Worm (Caenorhabditis elegans): Measurements from ENCODE around the gene thoc-1.

The thoc-1 gene

DNA sequence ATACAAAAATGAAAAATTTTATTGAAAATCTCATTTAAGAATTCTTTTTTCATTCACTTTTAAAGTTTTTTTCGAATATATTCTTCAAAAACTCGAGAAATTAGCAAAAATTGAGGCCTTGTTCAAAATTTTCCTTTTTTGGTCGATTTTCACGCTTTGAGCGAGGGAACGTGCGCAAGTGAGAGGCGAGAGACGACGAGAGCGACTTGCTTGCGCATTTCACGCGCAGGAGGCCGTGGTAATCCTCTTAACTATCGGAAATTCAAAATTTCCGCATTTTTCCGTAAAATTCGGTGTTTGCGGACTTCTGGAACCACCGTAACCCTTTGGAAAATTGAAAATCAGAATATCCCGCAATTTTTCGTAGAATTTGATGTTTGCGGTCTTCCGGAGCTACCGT, 28.0 kb downstream of the thoc-1 start (continued):
- no peak for TF ChIP-seq daf-16 (GFP tag; optimal IDR thresholded peaks at IDR 0.05)
- TF ChIP-seq daf-16 (tag; optimal IDR thresholded peaks at IDR 0.05), result no peak
- TF ChIP-seq ces-1 (GFP tag; optimal IDR thresholded peaks at IDR 0.05), result no peak
- TF ChIP-seq hlh-11 (tag; optimal IDR thresholded peaks at IDR 0.05), result no peak
- no peak for TF ChIP-seq nhr-6 (tag; optimal IDR thresholded peaks at IDR 0.05)
- TF ChIP-seq lin-38 (GFP tag; IDR thresholded peaks at IDR 0.05), result peak; percentile 39; the same call in 1 of the 2 replicates
- TF ChIP-seq pha-4 (GFP tag; IDR thresholded peaks at IDR 0.05), result no peak
- TF ChIP-seq pha-4 (tag; optimal IDR thresholded peaks at IDR 0.05), result no peak
- TF ChIP-seq dmd-6 (GFP tag; IDR thresholded peaks at IDR 0.05), result no peak
- peak; percentile 34 for TF ChIP-seq mes-2 (tag; optimal IDR thresholded peaks at IDR 0.05; ENCODE audit: poor library complexity, severe bottlenecking)
- no peak for TF ChIP-seq snpc-1.2 (GFP tag; IDR thresholded peaks at IDR 0.05)
- 0 out of 2 replicates have a peak, but pooled peaks have one; percentile 7 for TF ChIP-seq ZK337.2 (GFP tag; IDR thresholded peaks at IDR 0.05)
- no peak for TF ChIP-seq ceh-20 (GFP tag; IDR thresholded peaks at IDR 0.05)
- no peak for TF ChIP-seq ztf-7 (tag; optimal IDR thresholded peaks at IDR 0.05)

ce11 chrII:732393-732792, 30.5 kb downstream of the thoc-1 start:
- TF ChIP-seq lsy-2 (tag; optimal IDR thresholded peaks at IDR 0.05) (peak; percentile 2 to 89), lin-29 (GFP tag; IDR thresholded peaks at IDR 0.05) (no peak), nhr-25 (tag; optimal IDR thresholded peaks at IDR 0.05; ENCODE audit: borderline replicate concordance, insufficient read depth) (no peak), lin-13 (GFP tag; optimal IDR thresholded peaks at IDR 0.05) (peak; percentile 89)

ce11 chrII:740808-741207, 38.9 kb downstream of the thoc-1 start, which contains the start of gene fbxc-48:
Gene fbxc-48, minus strand, starts transcription at chrII:740908.
- TF ChIP-seq duxl-1 (tag; optimal IDR thresholded peaks at IDR 0.05; ENCODE audit: poor library complexity), result no peak
- no peak for TF ChIP-seq madf-5 (GFP tag; IDR thresholded peaks at IDR 0.05)
- TF ChIP-seq pha-4 (GFP tag; IDR thresholded peaks at IDR 0.05), result no peak
- no peak for TF ChIP-seq pha-4 (tag; optimal IDR thresholded peaks at IDR 0.05)
- no peak for TF ChIP-seq nhr-77 (tag; optimal IDR thresholded peaks at IDR 0.05)
- no peak for TF ChIP-seq set-16 (GFP tag; IDR thresholded peaks at IDR 0.05)
- TF ChIP-seq php-3 (GFP tag; IDR thresholded peaks at IDR 0.05), result no peak
- no peak for TF ChIP-seq nhr-10 (tag; optimal IDR thresholded peaks at IDR 0.05)

- TF ChIP-seq F10B5.3 (tag; optimal IDR thresholded peaks at IDR 0.05) (no peak), lin-38 (GFP tag; IDR thresholded peaks at IDR 0.05) (0 out of 2 replicates have a peak, but pooled peaks have one; percentile 7), egl-43 (GFP tag; IDR thresholded peaks at IDR 0.05) (peak; percentile 57; the same call in 1 of the 2 replicates), tra-1 (GFP tag; IDR thresholded peaks at IDR 0.05) (no peak), pha-4 (GFP tag; IDR thresholded peaks at IDR 0.05) (0 out of 2 replicates have a peak, but pooled peaks have one; percentile 23), pha-4 (tag; optimal IDR thresholded peaks at IDR 0.05) (no peak), ZK337.2 (GFP tag; IDR thresholded peaks at IDR 0.05) (no peak), mep-1 (tag; optimal IDR thresholded peaks at IDR 0.05) (no peak), ztf-7 (tag; optimal IDR thresholded peaks at IDR 0.05) (no peak), Y75B8A.6 (GFP tag; IDR thresholded peaks at IDR 0.05) (no peak), gei-8 (GFP tag; optimal IDR thresholded peaks at IDR 0.05) (no peak), F26F4.8 (GFP tag; conservative IDR thresholded peaks at IDR 0.05) (no peak), F44E2.7 (GFP tag; IDR thresholded peaks at IDR 0.05) (0 out of 2 replicates have a peak, but pooled peaks have one; percentile 44), dmd-9 (GFP tag; IDR thresholded peaks at IDR 0.05) (no peak), set-16 (GFP tag; IDR thresholded peaks at IDR 0.05) (peak; percentile 34; the same call in 1 of the 2 replicates), nhr-102 (tag; optimal IDR thresholded peaks at IDR 0.05) (no peak), saeg-2 (GFP tag; IDR thresholded peaks at IDR 0.05) (no peak)
Measured at ce11 chrII:750155-750554, 48.2 kb downstream of the thoc-1 start, which contains the start of gene snt-6. Gene snt-6, minus strand, starts transcription at chrII:750212.

All from whole organism, L4 larva.